Worm (Caenorhabditis elegans) whole organism, L4 larva: Measurements from ENCODE around the gene T05C7.7.

Experiments used
- D1046.2 ChIP-seq: fragments of 200-800 bp; sonication (Bioruptor generic); IDR thresholded peaks from 2 replicates; pipeline ENCODE4 v1.3.6; 2022; ENCODE audit warnings: missing genetic modification characterization, missing compliant biosample characterization
- T26A8.4 ChIP-seq: fragments of 200-800 bp; sonication (Bioruptor generic); IDR thresholded peaks from 2 replicates; pipeline ENCODE4 v1.3.6; 2022; ENCODE audit warnings: missing genetic modification characterization, missing compliant biosample characterization
- Y105C5A.15 ChIP-seq: fragments of 200-800 bp; sonication (Bioruptor generic); IDR thresholded peaks from 2 replicates; pipeline ENCODE4 v1.3.6; 2022; ENCODE audit warnings: missing genetic modification characterization, missing compliant biosample characterization
- ZK546.5 ChIP-seq, 2 experiments: sonication (generic microtip); optimal IDR thresholded peaks; 2 replicates each; lab custom pipeline; 2017; ENCODE audit warnings: missing biosample characterization in 2 of 2, missing genetic modification characterization in 2 of 2
- aha-1 ChIP-seq: fragments of 150-350 bp; peaks from one replicate; lab custom pipeline; 2014; ENCODE audit warnings: missing biosample characterization, missing genetic modification characterization
- attf-4 ChIP-seq: sonication (generic microtip); optimal IDR thresholded peaks from 3 replicates; lab custom pipeline; 2017; ENCODE audit warnings: missing biosample characterization, missing genetic modification characterization
- ceh-28 ChIP-seq: fragments of 150-350 bp; optimal IDR thresholded peaks from 2 replicates; lab custom pipeline; 2014; ENCODE audit warnings: missing biosample characterization, missing genetic modification reagents, missing genetic modification characterization
- ces-1 ChIP-seq: fragments of 150-350 bp; sonication (generic microtip); optimal IDR thresholded peaks from 4 replicates; lab custom pipeline; 2014; ENCODE audit warnings: missing biosample characterization, missing genetic modification reagents, missing genetic modification characterization
- ctbp-1 ChIP-seq: fragments of 200-800 bp; sonication (Bioruptor generic); IDR thresholded peaks from 2 replicates; pipeline ENCODE4 v1.3.6; 2022; ENCODE audit warnings: missing genetic modification reagents, missing genetic modification characterization, missing compliant biosample characterization
- daf-16 ChIP-seq, 3 experiments: sonication (generic microtip); optimal IDR thresholded peaks; 2 replicates each; lab custom pipeline; 2016 to 2017; ENCODE audit warnings: missing genetic modification characterization in 3 of 3, missing genetic modification reagents in 3 of 3, mild to moderate bottlenecking in 2 of 3, missing compliant biosample characterization in 2 of 3, missing biosample characterization in 1 of 3, moderate library complexity in 1 of 3
- dmd-8 ChIP-seq: fragments of 200-800 bp; sonication (Bioruptor generic); IDR thresholded peaks from 2 replicates; pipeline ENCODE4 v1.3.6; 2022; ENCODE audit warnings: missing genetic modification characterization, missing compliant biosample characterization
- dve-1 ChIP-seq: sonication (generic microtip); optimal IDR thresholded peaks from 2 replicates; lab custom pipeline; 2017; ENCODE audit warnings: antibody characterized with exemption, mild to moderate bottlenecking, missing genetic modification characterization, missing compliant biosample characterization; ENCODE audit not compliant: insufficient read depth
- egl-43 ChIP-seq: fragments of 200-800 bp; sonication (Bioruptor generic); IDR thresholded peaks from 2 replicates; pipeline ENCODE4 v1.3.6; 2022; ENCODE audit warnings: missing genetic modification reagents, missing genetic modification characterization, missing compliant biosample characterization
- fkh-10 ChIP-seq: fragments of 150-350 bp; optimal IDR thresholded peaks from 2 replicates; lab custom pipeline; 2014; ENCODE audit warnings: missing biosample characterization, missing genetic modification reagents, missing genetic modification characterization
- gei-8 ChIP-seq: fragments of 200-800 bp; sonication (Bioruptor generic); optimal IDR thresholded peaks from 2 replicates; lab custom pipeline; 2018; ENCODE audit warnings: mild to moderate bottlenecking, missing genetic modification characterization, missing compliant biosample characterization
- hlh-11 ChIP-seq: fragments of 200-800 bp; sonication (Bioruptor generic); optimal IDR thresholded peaks from 2 replicates; lab custom pipeline; 2018; ENCODE audit warnings: mild to moderate bottlenecking, missing genetic modification characterization, missing compliant biosample characterization
- hlh-30 ChIP-seq: sonication (generic microtip); optimal IDR thresholded peaks from 2 replicates; lab custom pipeline; 2017; ENCODE audit warnings: antibody characterized with exemption, mild to moderate bottlenecking, missing genetic modification characterization, missing compliant biosample characterization; ENCODE audit not compliant: insufficient read depth
- lin-1 ChIP-seq: fragments of 200-800 bp; sonication (Bioruptor generic); IDR thresholded peaks from 2 replicates; pipeline ENCODE4 v1.3.6; 2022; ENCODE audit warnings: missing genetic modification reagents, missing genetic modification characterization, missing compliant biosample characterization
- lin-13 ChIP-seq: fragments of 150-350 bp; optimal IDR thresholded peaks from 2 replicates; lab custom pipeline; 2014; ENCODE audit warnings: missing biosample characterization, missing genetic modification reagents, missing genetic modification characterization
- lin-39 ChIP-seq: fragments of 150-350 bp; optimal IDR thresholded peaks from 2 replicates; lab custom pipeline; 2014; ENCODE audit warnings: missing biosample characterization, missing genetic modification reagents, missing genetic modification characterization
- lir-3 ChIP-seq: sonication (generic microtip); optimal IDR thresholded peaks from 2 replicates; lab custom pipeline; 2016; ENCODE audit warnings: mild to moderate bottlenecking, missing genetic modification characterization, missing compliant biosample characterization
- mdt-29 ChIP-seq: fragments of 200-800 bp; sonication (Bioruptor generic); IDR thresholded peaks from 2 replicates; pipeline ENCODE4 v1.3.6; 2022; ENCODE audit warnings: missing genetic modification reagents, missing genetic modification characterization, missing compliant biosample characterization
- mep-1 ChIP-seq: fragments of 150-350 bp; sonication (generic microtip); optimal IDR thresholded peaks from 3 replicates; lab custom pipeline; 2014; ENCODE audit warnings: missing biosample characterization, missing genetic modification characterization
- mxl-2 ChIP-seq: fragments of 200-800 bp; sonication (Bioruptor generic); conservative IDR thresholded peaks from 2 replicates; pipeline ENCODE4 v1.3.6; 2022; ENCODE audit warnings: missing genetic modification reagents, missing genetic modification characterization, missing compliant biosample characterization
- nhr-25 ChIP-seq: sonication (generic microtip); optimal IDR thresholded peaks from 2 replicates; lab custom pipeline; 2017; ENCODE audit warnings: missing genetic modification characterization, mild to moderate bottlenecking, missing compliant biosample characterization, antibody characterized with exemption, moderate library complexity, borderline replicate concordance; ENCODE audit not compliant: insufficient read depth
- nhr-42 ChIP-seq: fragments of 200-800 bp; sonication (Bioruptor generic); IDR thresholded peaks from 2 replicates; pipeline ENCODE4 v1.3.6; 2022; ENCODE audit warnings: missing genetic modification characterization, missing compliant biosample characterization
- nhr-48 ChIP-seq: sonication (generic microtip); optimal IDR thresholded peaks from 2 replicates; lab custom pipeline; 2016; ENCODE audit warnings: mild to moderate bottlenecking, missing genetic modification characterization, missing compliant biosample characterization
- nhr-77 ChIP-seq: fragments of 150-350 bp; optimal IDR thresholded peaks from 2 replicates; lab custom pipeline; 2014; ENCODE audit warnings: missing biosample characterization, missing genetic modification characterization
- php-3 ChIP-seq: fragments of 200-800 bp; sonication (Bioruptor generic); IDR thresholded peaks from 2 replicates; pipeline ENCODE4 v1.3.6; 2022; ENCODE audit warnings: missing genetic modification reagents, missing genetic modification characterization, missing compliant biosample characterization
- saeg-2 ChIP-seq: fragments of 200-800 bp; sonication (Bioruptor generic); IDR thresholded peaks from 2 replicates; pipeline ENCODE4 v1.3.6; 2022; ENCODE audit warnings: missing genetic modification reagents, missing genetic modification characterization, missing compliant biosample characterization
- sdz-12 ChIP-seq: fragments of 200-800 bp; sonication (Bioruptor generic); optimal IDR thresholded peaks from 2 replicates; lab custom pipeline; 2018; ENCODE audit warnings: mild to moderate bottlenecking, missing genetic modification characterization, missing compliant biosample characterization
- tag-97 ChIP-seq: fragments of 200-800 bp; sonication (Bioruptor generic); IDR thresholded peaks from 2 replicates; pipeline ENCODE4 v1.3.6; 2022; ENCODE audit warnings: missing genetic modification characterization, missing compliant biosample characterization
- tra-1 ChIP-seq: fragments of 200-800 bp; sonication (Bioruptor generic); IDR thresholded peaks from 2 replicates; pipeline ENCODE4 v1.3.6; 2022; ENCODE audit warnings: missing genetic modification reagents, missing genetic modification characterization, missing compliant biosample characterization
- vab-7 ChIP-seq: fragments of 200-800 bp; sonication (Bioruptor generic); IDR thresholded peaks from 2 replicates; pipeline ENCODE4 v1.3.6; 2022; ENCODE audit warnings: missing genetic modification reagents, missing genetic modification characterization, missing compliant biosample characterization
- zfp-3 ChIP-seq: fragments of 200-800 bp; sonication (Bioruptor generic); conservative IDR thresholded peaks from 2 replicates; pipeline ENCODE4 v1.3.6; 2022; ENCODE audit warnings: missing genetic modification reagents, missing genetic modification characterization, missing compliant biosample characterization
- zip-11 ChIP-seq: fragments of 200-800 bp; sonication (Bioruptor generic); IDR thresholded peaks from 2 replicates; pipeline ENCODE4 v1.3.6; 2022; ENCODE audit warnings: missing genetic modification characterization, missing compliant biosample characterization
- ztf-7 ChIP-seq: fragments of 150-350 bp; optimal IDR thresholded peaks from 2 replicates; lab custom pipeline; 2014; ENCODE audit warnings: missing biosample characterization, missing genetic modification characterization

T05C7.7 gene

DNA sequence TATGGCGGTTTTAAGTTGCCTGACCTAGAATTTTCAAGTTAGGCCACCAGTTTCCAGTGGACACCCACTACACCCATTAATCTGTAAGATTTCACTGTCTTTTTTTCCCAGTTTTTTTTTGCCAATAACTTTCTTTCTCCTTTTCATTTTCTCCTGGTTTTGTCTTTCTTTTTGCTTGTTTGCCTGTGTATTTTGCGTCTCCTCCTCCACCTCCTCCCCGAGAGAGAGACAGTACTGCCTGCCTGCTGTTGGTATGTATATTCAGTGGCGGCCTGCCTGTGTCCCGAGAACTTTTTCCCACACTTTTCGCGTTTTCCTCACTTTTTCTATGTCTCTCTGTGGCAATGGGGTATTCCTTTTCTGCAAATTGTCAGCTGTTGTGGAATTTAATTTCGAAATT lies 19.9 kb downstream of the T05C7.7 start:
- peak; percentile 60 for TF ChIP-seq aha-1
- TF ChIP-seq hlh-11 (tag; lab: Kevin White, UChicago): no peak

DNA sequence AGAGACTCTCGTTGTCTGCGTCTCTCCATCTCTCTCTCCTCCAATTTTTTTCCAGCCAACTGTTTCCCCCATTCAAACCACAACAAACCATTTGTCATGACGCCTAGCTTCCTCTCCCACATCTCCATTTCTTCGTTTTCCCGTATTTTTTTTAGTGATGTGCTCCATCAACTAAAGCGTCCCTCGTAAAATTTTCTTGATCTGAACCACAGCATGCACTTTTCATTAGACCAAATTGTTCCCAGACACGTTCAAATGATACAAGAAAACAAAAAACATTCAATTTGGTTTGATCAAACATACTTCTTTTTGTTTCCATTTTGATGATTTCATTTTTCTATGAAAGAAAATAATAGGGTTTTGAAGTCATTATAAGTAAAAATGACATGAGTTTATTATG lies 20.8 kb downstream of the T05C7.7 start:
- no peak for TF ChIP-seq mep-1 (tag; lab: Kevin White, UChicago)
- TF ChIP-seq lin-13 (GFP tag; lab: Kevin White, UChicago): no peak
- no peak for TF ChIP-seq lin-1 (GFP tag; lab: Robert Waterston, UW)
- no peak for TF ChIP-seq D1046.2 (GFP tag; lab: Robert Waterston, UW)
- TF ChIP-seq mdt-29 (GFP tag; lab: Robert Waterston, UW): no peak
- TF ChIP-seq nhr-77 (tag; lab: Kevin White, UChicago): no peak

DNA sequence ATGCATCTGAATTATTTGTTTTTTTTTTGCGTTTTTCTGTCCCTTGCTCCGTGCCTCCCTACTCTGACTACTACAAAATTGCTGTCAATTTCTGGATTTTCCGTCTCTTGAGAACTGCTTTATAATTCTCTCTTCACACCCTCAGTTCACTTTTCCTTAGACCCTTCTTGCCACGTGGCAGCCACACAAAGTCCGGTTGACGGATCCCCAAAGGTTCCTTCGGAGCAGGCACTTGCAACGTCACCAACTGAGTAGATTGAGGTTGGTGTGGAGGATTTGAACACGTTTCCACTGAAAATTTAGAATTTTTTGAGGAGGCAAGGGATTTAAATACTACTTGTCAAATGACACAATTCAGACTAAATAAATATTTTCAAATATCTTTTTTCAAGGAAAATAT lies 25.2 kb downstream of the T05C7.7 start:
- TF ChIP-seq nhr-42 (no peak), egl-43 (GFP tag; lab: Robert Waterston, UW) (no peak), zfp-3 (GFP tag; lab: Robert Waterston, UW) (no peak), hlh-30 (tag; lab: Kevin White, UChicago) (no peak), daf-16 (GFP tag; optimal IDR thresholded peaks at IDR 0.05; lab: Kevin White, UChicago) (no peak), daf-16 (tag; optimal IDR thresholded peaks at IDR 0.05; lab: Kevin White, UChicago) (no peak), sdz-12 (GFP tag; lab: Kevin White, UChicago) (no peak), gei-8 (GFP tag; lab: Kevin White, UChicago) (no peak), ces-1 (no peak), lin-39 (tag; lab: Kevin White, UChicago) (no peak), php-3 (GFP tag; lab: Robert Waterston, UW) (no peak), nhr-48 (tag; lab: Kevin White, UChicago) (no peak), mxl-2 (GFP tag; lab: Robert Waterston, UW) (no peak)

DNA sequence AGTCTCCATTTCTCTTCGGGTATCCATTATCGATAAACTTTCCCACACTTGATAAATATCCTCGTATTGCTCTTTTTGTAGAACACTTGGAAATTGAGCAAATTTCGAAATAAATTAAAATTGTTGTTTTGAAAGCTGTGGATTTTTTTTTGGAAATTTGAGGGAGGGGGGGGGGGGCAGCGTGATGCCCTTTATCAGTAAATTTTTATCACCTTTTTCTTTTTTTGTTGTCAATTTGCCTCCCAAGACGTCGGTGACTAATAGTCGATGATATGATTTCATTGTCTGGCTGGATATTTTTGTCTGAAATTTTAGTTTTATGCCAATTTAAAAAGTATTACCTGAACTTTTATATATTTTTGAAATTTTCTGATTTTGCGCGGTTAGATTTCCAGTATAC lies 28.4 kb downstream of the T05C7.7 start, which contains the start of gene scl-23:
Gene scl-23 (minus strand): TSS at position 101 of the 400 bp plus-strand sequence.
- TF ChIP-seq ctbp-1 (GFP tag; lab: Robert Waterston, UW): no peak
- no peak for TF ChIP-seq attf-4 (tag; lab: Kevin White, UChicago)
- no peak for TF ChIP-seq lir-3 (tag; lab: Kevin White, UChicago)
- TF ChIP-seq nhr-77 (tag; lab: Kevin White, UChicago): no peak
- no peak for TF ChIP-seq dve-1 (tag; lab: Kevin White, UChicago)
- TF ChIP-seq, all 104 proteins: peak for 0

DNA sequence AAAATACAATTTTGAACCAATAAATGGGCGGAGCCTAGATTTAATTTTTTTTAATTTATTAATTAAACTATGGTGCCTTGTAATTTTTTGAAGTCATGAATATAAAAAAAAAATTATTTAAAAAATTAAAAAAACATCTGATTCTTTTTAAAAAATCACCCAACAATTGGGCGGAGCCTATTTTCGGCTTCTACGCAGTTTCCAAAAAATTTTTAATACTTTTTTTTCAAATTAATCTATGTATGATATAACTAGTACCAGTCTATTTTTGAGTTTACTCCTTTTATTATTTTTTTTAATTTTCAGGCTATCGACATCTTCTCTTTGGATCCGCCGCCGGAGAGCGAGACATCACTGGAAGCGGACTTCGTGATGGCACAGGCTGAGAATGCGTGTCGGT lies 30.1 kb downstream of the T05C7.7 start, which contains the start of gene tpa-1:
Gene tpa-1 (plus strand): TSS at position 301 of the 400 bp plus-strand sequence.
- no peak for TF ChIP-seq fkh-10 (GFP tag; lab: Kevin White, UChicago)
- TF ChIP-seq tra-1 (GFP tag; lab: Robert Waterston, UW): no peak
- TF ChIP-seq mdt-29 (GFP tag; lab: Robert Waterston, UW): no peak
- TF ChIP-seq nhr-25 (tag; lab: Kevin White, UChicago): no peak
- no peak for TF ChIP-seq zfp-3 (GFP tag; lab: Robert Waterston, UW)
- TF ChIP-seq ztf-7 (tag; lab: Kevin White, UChicago): no peak
- TF ChIP-seq T26A8.4: no peak
- no peak for TF ChIP-seq saeg-2 (GFP tag; lab: Robert Waterston, UW)
- TF ChIP-seq ceh-28: no peak
- no peak for TF ChIP-seq nhr-48 (tag; lab: Kevin White, UChicago)
- no peak for TF ChIP-seq zip-11
- no peak for TF ChIP-seq Y105C5A.15 (GFP tag; lab: Robert Waterston, UW)
- TF ChIP-seq vab-7 (GFP tag; lab: Robert Waterston, UW): no peak
- no peak for TF ChIP-seq ZK546.5 (tag; optimal IDR thresholded peaks at IDR 0.05; lab: Kevin White, UChicago)
- no peak for TF ChIP-seq tag-97 (GFP tag; lab: Robert Waterston, UW)
- no peak for TF ChIP-seq php-3 (GFP tag; lab: Robert Waterston, UW)
- no peak for TF ChIP-seq egl-43 (GFP tag; lab: Robert Waterston, UW)
- no peak for TF ChIP-seq dmd-8 (GFP tag; lab: Robert Waterston, UW)
